Comparison of ENCODE assay signal across 1 fruit fly cellular context in genomic region chr3L:7813422-7813821, dm6.
TF ChIP-seq lines count a peak whose summit lies in the region.

No protein-coding gene starts in this region.

TF ChIP-seq in whole organism, embryonic, 481 proteins besides CTCF, POLR2A, EP300 and RAD21 (continued from another document):
- TF ChIP-seq Fer1 (GFP tag; optimal IDR thresholded peaks at IDR 0.05; lab: Kevin White, UChicago) (no peak), Side (GFP tag; optimal IDR thresholded peaks at IDR 0.05; lab: Kevin White, UChicago) (no peak), CG11504 (tag; optimal IDR thresholded peaks at IDR 0.05; lab: Kevin White, UChicago) (peak; percentile 27), Doc2 (GFP tag; IDR thresholded peaks at IDR 0.05; lab: Robert Waterston, UW) (no peak), sim (GFP tag; IDR thresholded peaks at IDR 0.05; lab: Robert Waterston, UW) (no peak), Bgb (GFP tag; IDR thresholded peaks at IDR 0.05; lab: Robert Waterston, UW; ENCODE audit: partially characterized antibody) (peak; percentile 22; the same call in 1 of the 2 replicates), Dip3 (GFP tag; optimal IDR thresholded peaks at IDR 0.05; lab: Kevin White, UChicago) (no peak), lmd (GFP tag; IDR thresholded peaks at IDR 0.05; lab: Robert Waterston, UW) (no peak), h (optimal IDR thresholded peaks at IDR 0.05; lab: Kevin White, UChicago) (no peak), zen2 (GFP tag; IDR thresholded peaks at IDR 0.05; lab: Robert Waterston, UW; ENCODE audit: partially characterized antibody) (no peak), CG13624 (GFP tag; optimal IDR thresholded peaks at IDR 0.05; lab: Kevin White, UChicago) (no peak)
